Fruit fly (Drosophila melanogaster) whole organism, prepupa: Measurements from ENCODE around the gene CG31178.

Source experiments
- CG10669 ChIP-seq: fragments of 200-800 bp; sonication (Bioruptor generic); optimal IDR thresholded peaks from 3 replicates; lab custom pipeline; 2018; ENCODE audit warnings: missing biosample characterization, mild to moderate bottlenecking, missing genetic modification characterization, moderate library complexity
- CG11762 ChIP-seq: fragments of 200-800 bp; sonication (Bioruptor generic); optimal IDR thresholded peaks from 3 replicates; lab custom pipeline; 2016; ENCODE audit warnings: missing biosample characterization, missing genetic modification characterization; ENCODE audit not compliant: insufficient read depth
- CG32006 ChIP-seq: fragments of 200-800 bp; sonication (Bioruptor generic); optimal IDR thresholded peaks from 3 replicates; lab custom pipeline; 2017; ENCODE audit warnings: missing biosample characterization, mild to moderate bottlenecking, missing genetic modification characterization
- CG4318 ChIP-seq: fragments of 200-800 bp; sonication (Bioruptor generic); optimal IDR thresholded peaks from 3 replicates; lab custom pipeline; 2017; ENCODE audit warnings: missing biosample characterization, mild to moderate bottlenecking, missing genetic modification characterization
- CG6163 ChIP-seq: fragments of 200-800 bp; sonication (Bioruptor generic); IDR thresholded peaks from 3 replicates; pipeline ENCODE4 v1.3.6; 2022; ENCODE audit warnings: missing biosample characterization, missing genetic modification characterization
- CG6808 ChIP-seq: fragments of 200-800 bp; sonication (Bioruptor generic); optimal IDR thresholded peaks from 3 replicates; lab custom pipeline; 2017; ENCODE audit warnings: missing biosample characterization, missing genetic modification characterization, mild to moderate bottlenecking, moderate library complexity, missing genetic modification reagents
- Eip93F ChIP-seq: fragments of 200-800 bp; sonication (Bioruptor generic); optimal IDR thresholded peaks from 2 replicates; lab custom pipeline; 2016; ENCODE audit warnings: missing biosample characterization, mild to moderate bottlenecking, missing genetic modification characterization
- Sox15 ChIP-seq: fragments of 200-800 bp; sonication (Bioruptor generic); optimal IDR thresholded peaks from 3 replicates; lab custom pipeline; 2016; ENCODE audit warnings: missing biosample characterization, missing genetic modification characterization
- achi ChIP-seq: fragments of 200-800 bp; sonication (Bioruptor generic); optimal IDR thresholded peaks from 3 replicates; lab custom pipeline; 2016; ENCODE audit warnings: missing biosample characterization, missing genetic modification characterization
- dsx ChIP-seq: fragments of 200-800 bp; optimal IDR thresholded peaks from 3 replicates; lab custom pipeline; 2019; ENCODE audit warnings: missing biosample characterization, mild to moderate bottlenecking, missing genetic modification characterization, moderate library complexity; ENCODE audit not compliant: poor library complexity, severe bottlenecking

- no peak for TF ChIP-seq achi (GFP tag; lab: Kevin White, UChicago)
- no peak for TF ChIP-seq CG4318 (GFP tag; lab: Kevin White, UChicago)
- no peak for TF ChIP-seq CG6808 (GFP tag; lab: Kevin White, UChicago)
- no peak for TF ChIP-seq CG32006
- no peak for TF ChIP-seq CG10669
- no peak for TF ChIP-seq CG6163 (GFP tag; lab: Robert Waterston, UW)
- TF ChIP-seq dsx (GFP tag; lab: Kevin White, UChicago): no peak
- TF ChIP-seq CG11762 (GFP tag; lab: Kevin White, UChicago): no peak
- no peak for TF ChIP-seq Sox15 (GFP tag; lab: Kevin White, UChicago)
- no peak for TF ChIP-seq Eip93F (GFP tag; lab: Kevin White, UChicago)
Observed at dm6 chr3R:21862868-21863267, 10.7 kb upstream of the CG31178 start.
